Worm (Caenorhabditis elegans) whole organism, midembryonic: ENCODE data around the gene T08B1.1.

Experiments used
- T22C8.4 ChIP-seq: fragments of 200-800 bp; sonication (Bioruptor generic); IDR thresholded peaks from 2 replicates; pipeline ENCODE4 v1.3.6; 2022; ENCODE audit warnings: missing genetic modification characterization, missing compliant biosample characterization
- cog-1 ChIP-seq: sonication (generic microtip); optimal IDR thresholded peaks from 2 replicates; lab custom pipeline; 2016; ENCODE audit warnings: missing genetic modification characterization, missing compliant biosample characterization
- flt-1 ChIP-seq: fragments of 200-800 bp; sonication (Bioruptor generic); IDR thresholded peaks from 2 replicates; pipeline ENCODE4 v1.3.6; 2022; ENCODE audit warnings: missing genetic modification characterization, missing compliant biosample characterization
- klf-2 ChIP-seq: fragments of 200-800 bp; sonication (Bioruptor generic); conservative IDR thresholded peaks from 2 replicates; pipeline ENCODE4 v1.3.6; 2022; ENCODE audit warnings: missing genetic modification reagents, missing genetic modification characterization, missing compliant biosample characterization
- med-1 ChIP-seq: sonication (generic microtip); optimal IDR thresholded peaks from 2 replicates; lab custom pipeline; 2017; ENCODE audit warnings: missing genetic modification characterization, mild to moderate bottlenecking, missing compliant biosample characterization, antibody characterized with exemption, missing genetic modification reagents; ENCODE audit not compliant: insufficient read depth
- ref-1 ChIP-seq: fragments of 200-800 bp; sonication (Bioruptor generic); conservative IDR thresholded peaks from 2 replicates; pipeline ENCODE4 v1.3.6; 2022; ENCODE audit warnings: missing genetic modification reagents, missing genetic modification characterization, missing compliant biosample characterization
- tab-1 ChIP-seq: fragments of 200-800 bp; sonication (Bioruptor generic); IDR thresholded peaks from 2 replicates; pipeline ENCODE4 v1.3.6; 2022; ENCODE audit warnings: missing genetic modification characterization, missing compliant biosample characterization
- ztf-23 ChIP-seq: fragments of 200-800 bp; sonication (Bioruptor generic); IDR thresholded peaks from 2 replicates; pipeline ENCODE4 v1.3.6; 2022; ENCODE audit warnings: missing genetic modification reagents, missing genetic modification characterization, missing compliant biosample characterization
- ztf-29 ChIP-seq: fragments of 200-800 bp; sonication (Bioruptor generic); IDR thresholded peaks from 2 replicates; pipeline ENCODE4 v1.3.6; 2022; ENCODE audit warnings: missing genetic modification reagents, missing genetic modification characterization, missing compliant biosample characterization

The T08B1.1 gene

DNA sequence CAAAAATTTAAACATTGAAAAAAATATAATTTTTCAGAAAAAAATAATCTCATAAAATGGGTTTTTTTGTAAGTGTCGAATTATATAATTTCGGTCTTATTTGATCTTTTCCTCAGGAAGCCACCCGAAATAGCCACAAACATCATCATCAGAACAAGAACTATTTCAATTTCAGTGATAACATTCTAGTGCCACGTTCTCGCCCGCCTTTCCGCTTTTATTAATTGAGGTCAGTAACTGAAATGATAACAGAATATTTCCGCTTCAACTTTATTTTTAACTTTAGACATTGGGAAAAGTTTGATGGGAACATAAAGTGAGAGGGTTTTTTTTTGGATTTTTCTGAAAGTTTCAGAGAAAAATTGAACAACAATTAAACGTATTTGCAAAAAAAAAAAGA lies 2.4 kb upstream of the T08B1.1 start:
- no peak for TF ChIP-seq flt-1 (GFP tag; lab: Robert Waterston, UW)
- no peak for TF ChIP-seq klf-2 (GFP tag; lab: Robert Waterston, UW)
- no peak for TF ChIP-seq T22C8.4 (GFP tag; lab: Robert Waterston, UW)
- TF ChIP-seq ztf-23, result no peak
- no peak for TF ChIP-seq ref-1
- no peak for TF ChIP-seq tab-1 (GFP tag; lab: Robert Waterston, UW)
- no peak for TF ChIP-seq cog-1 (tag; lab: Kevin White, UChicago)
- TF ChIP-seq ztf-29 (GFP tag; lab: Robert Waterston, UW), result no peak
- no peak for TF ChIP-seq med-1 (GFP tag; lab: Kevin White, UChicago)

- TF ChIP-seq tab-1 (GFP tag; lab: Robert Waterston, UW), result no peak
- TF ChIP-seq ztf-23, result no peak
- no peak for TF ChIP-seq T22C8.4 (GFP tag; lab: Robert Waterston, UW)
- no peak for TF ChIP-seq med-1 (GFP tag; lab: Kevin White, UChicago)
- no peak for TF ChIP-seq ref-1
- TF ChIP-seq klf-2 (GFP tag; lab: Robert Waterston, UW), result no peak
- TF ChIP-seq flt-1 (GFP tag; lab: Robert Waterston, UW), result no peak
- no peak for TF ChIP-seq ztf-29 (GFP tag; lab: Robert Waterston, UW)
- no peak for TF ChIP-seq cog-1 (tag; lab: Kevin White, UChicago)
These were observed 7.9 kb downstream of the T08B1.1 start, which contains the start of gene T08B1.4 for ce11 chrV:1978968-1979367. T08B1.4 (plus strand) TSS chrV:1979268.

DNA sequence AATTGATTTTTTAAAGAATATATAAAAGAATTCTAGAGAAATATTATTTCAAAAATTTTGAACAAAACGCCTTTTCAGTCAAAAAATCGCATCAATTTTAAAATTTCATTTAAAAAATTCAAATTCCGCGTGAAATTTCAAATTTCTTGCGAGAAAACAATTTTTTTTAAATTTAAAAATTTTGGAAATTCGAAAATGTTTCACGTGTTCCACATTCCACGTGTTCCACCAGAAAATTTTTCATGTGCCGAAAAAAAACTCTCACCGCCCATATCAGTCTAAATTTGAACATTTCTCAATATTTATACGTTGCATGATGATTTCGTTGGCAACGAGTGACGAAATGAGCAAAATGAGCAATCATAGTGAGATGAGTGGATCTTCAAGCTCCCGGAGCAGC lies 11.8 kb downstream of the T08B1.1 start, which contains the start of gene fbxa-201:
TSS of gene fbxa-201 (plus strand) at position 301 of the 400 bp plus-strand sequence.
- TF ChIP-seq cog-1 (tag; lab: Kevin White, UChicago) (no peak), med-1 (GFP tag; lab: Kevin White, UChicago) (no peak), klf-2 (GFP tag; lab: Robert Waterston, UW) (no peak), ztf-29 (GFP tag; lab: Robert Waterston, UW) (no peak)

DNA sequence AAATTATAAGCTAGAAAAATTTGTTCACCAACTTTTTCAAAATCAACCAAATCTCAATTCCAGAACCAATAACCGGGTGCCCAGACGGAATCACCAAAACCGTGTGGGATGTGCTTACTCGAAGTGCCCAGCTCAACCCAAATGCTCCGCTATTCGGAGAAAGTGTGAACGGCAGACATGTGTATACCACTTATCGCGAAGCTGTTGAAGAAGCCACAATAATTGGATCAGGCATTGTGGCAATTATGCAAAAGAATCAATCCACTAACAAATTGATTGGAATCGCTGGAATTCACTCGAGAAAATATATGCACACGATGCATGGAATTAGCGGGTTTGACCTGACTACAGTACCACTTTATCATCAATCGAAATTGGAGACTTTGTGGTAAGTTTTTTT lies 17.2 kb downstream of the T08B1.1 start:
- TF ChIP-seq flt-1 (GFP tag; lab: Robert Waterston, UW) (no peak), klf-2 (GFP tag; lab: Robert Waterston, UW) (no peak), tab-1 (GFP tag; lab: Robert Waterston, UW) (no peak), med-1 (GFP tag; lab: Kevin White, UChicago) (no peak), T22C8.4 (GFP tag; lab: Robert Waterston, UW) (no peak), cog-1 (tag; lab: Kevin White, UChicago) (no peak), ztf-29 (GFP tag; lab: Robert Waterston, UW) (no peak)

- no peak for TF ChIP-seq ztf-23
- TF ChIP-seq ztf-29 (GFP tag; lab: Robert Waterston, UW), result no peak
- no peak for TF ChIP-seq T22C8.4 (GFP tag; lab: Robert Waterston, UW)
- no peak for TF ChIP-seq ref-1
- no peak for TF ChIP-seq tab-1 (GFP tag; lab: Robert Waterston, UW)
- no peak for TF ChIP-seq cog-1 (tag; lab: Kevin White, UChicago)
- TF ChIP-seq med-1 (GFP tag; lab: Kevin White, UChicago), result no peak
- no peak for TF ChIP-seq flt-1 (GFP tag; lab: Robert Waterston, UW)
- TF ChIP-seq klf-2 (GFP tag; lab: Robert Waterston, UW), result no peak
These were observed 17.6 kb downstream of the T08B1.1 start, which contains the start of gene acs-3 for ce11 chrV:1969228-1969627. acs-3 (plus strand) TSS chrV:1969528.

DNA sequence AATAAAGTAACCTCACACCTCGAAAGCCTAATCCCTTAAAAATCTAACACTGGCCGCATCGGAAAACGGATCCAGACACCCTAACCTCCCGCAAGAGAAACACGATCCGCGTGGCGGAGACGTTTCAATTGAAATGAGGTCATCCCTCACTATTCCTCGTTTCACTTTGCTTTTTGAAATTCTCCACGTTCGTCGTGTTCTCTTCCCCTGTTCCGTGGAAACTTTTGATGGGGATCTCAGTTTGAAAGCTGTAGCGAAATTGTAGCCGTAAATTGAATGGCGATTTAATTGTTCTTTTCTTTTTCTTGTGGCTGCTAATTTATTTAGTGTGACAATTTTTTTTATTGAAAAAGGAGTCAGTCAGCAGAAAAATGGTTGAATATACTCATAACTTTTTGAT lies 18.0 kb downstream of the T08B1.1 start:
- TF ChIP-seq cog-1 (tag; lab: Kevin White, UChicago) (no peak), tab-1 (GFP tag; lab: Robert Waterston, UW) (no peak), klf-2 (GFP tag; lab: Robert Waterston, UW) (no peak), ztf-29 (GFP tag; lab: Robert Waterston, UW) (no peak), med-1 (GFP tag; lab: Kevin White, UChicago) (no peak)

ce11 chrV:1966962-1967361 lies 19.9 kb downstream of the T08B1.1 start:
- no peak for TF ChIP-seq ztf-23
- no peak for TF ChIP-seq ztf-29 (GFP tag; lab: Robert Waterston, UW)
- no peak for TF ChIP-seq flt-1 (GFP tag; lab: Robert Waterston, UW)
- no peak for TF ChIP-seq tab-1 (GFP tag; lab: Robert Waterston, UW)
- no peak for TF ChIP-seq ref-1
- no peak for TF ChIP-seq cog-1 (tag; lab: Kevin White, UChicago)
- no peak for TF ChIP-seq med-1 (GFP tag; lab: Kevin White, UChicago)
- no peak for TF ChIP-seq T22C8.4 (GFP tag; lab: Robert Waterston, UW)

- TF ChIP-seq ztf-29 (GFP tag; lab: Robert Waterston, UW) (no peak), tab-1 (GFP tag; lab: Robert Waterston, UW) (no peak), cog-1 (tag; lab: Kevin White, UChicago) (no peak), med-1 (GFP tag; lab: Kevin White, UChicago) (no peak)
These were observed 22.0 kb downstream of the T08B1.1 start, which contains the start of gene srj-15 for ce11 chrV:1964806-1965205. srj-15 (minus strand) TSS chrV:1964906.

- TF ChIP-seq T22C8.4 (GFP tag; lab: Robert Waterston, UW) (no peak), klf-2 (GFP tag; lab: Robert Waterston, UW) (no peak), flt-1 (GFP tag; lab: Robert Waterston, UW) (no peak), ztf-29 (GFP tag; lab: Robert Waterston, UW) (no peak), tab-1 (GFP tag; lab: Robert Waterston, UW) (no peak), ref-1 (no peak), cog-1 (tag; lab: Kevin White, UChicago) (no peak), med-1 (GFP tag; lab: Kevin White, UChicago) (no peak), ztf-23 (no peak)
These were observed 25.4 kb downstream of the T08B1.1 start, which contains the start of gene Y40B10B.1 for ce11 chrV:1961453-1961852. Y40B10B.1 (minus strand) TSS chrV:1961553.

DNA sequence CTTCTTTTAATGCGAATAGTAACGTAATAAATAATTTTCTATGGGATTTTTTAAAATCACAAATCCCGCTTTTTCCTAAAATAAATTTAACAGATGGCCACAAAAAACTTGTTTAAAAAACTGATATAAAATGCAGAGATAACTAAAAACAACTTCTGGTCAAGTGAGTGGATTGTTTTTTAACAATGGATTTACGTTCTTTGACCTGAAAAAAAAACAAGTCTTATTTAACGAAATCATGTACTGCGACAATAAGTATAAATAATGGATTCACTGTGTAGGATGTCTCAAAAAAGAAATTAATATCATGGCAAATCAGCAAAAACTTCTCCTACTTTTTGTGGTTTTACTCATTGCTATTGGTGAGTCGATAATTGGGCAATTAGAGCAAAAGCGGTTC lies 29.7 kb downstream of the T08B1.1 start, which contains the start of gene fipr-25:
TSS of gene fipr-25 (plus strand) at position 301 of the 400 bp plus-strand sequence.
- no peak for TF ChIP-seq ztf-23
- no peak for TF ChIP-seq flt-1 (GFP tag; lab: Robert Waterston, UW)
- no peak for TF ChIP-seq cog-1 (tag; lab: Kevin White, UChicago)
- no peak for TF ChIP-seq med-1 (GFP tag; lab: Kevin White, UChicago)
- TF ChIP-seq ztf-29 (GFP tag; lab: Robert Waterston, UW), result no peak
- TF ChIP-seq T22C8.4 (GFP tag; lab: Robert Waterston, UW), result no peak
- TF ChIP-seq ref-1, result no peak
